Worm (Caenorhabditis elegans): ENCODE results near the gene gly-14.

The gly-14 gene

DNA sequence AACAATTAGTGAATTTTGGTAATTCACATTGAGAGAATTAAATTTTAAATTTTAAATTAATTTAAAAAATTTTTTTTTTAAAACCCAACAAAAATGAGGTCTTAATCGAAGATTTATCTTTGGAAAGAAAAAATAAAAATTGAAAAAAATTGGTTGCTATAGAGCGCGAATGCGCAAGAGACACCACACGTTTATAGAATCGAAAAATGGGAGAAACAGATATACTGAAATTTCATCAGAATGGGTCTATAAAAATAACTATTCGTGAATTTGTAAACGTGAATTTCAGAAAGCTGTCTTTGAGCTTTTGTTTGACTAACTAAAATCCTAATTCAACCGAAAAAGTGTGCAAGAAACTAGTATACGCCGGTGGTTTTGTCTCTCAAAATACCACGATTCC lies 47.4 kb upstream of the gly-14 start (continued):
- no peak for TF ChIP-seq fkh-2 (tag; optimal IDR thresholded peaks at IDR 0.05)
- TF ChIP-seq ama-1 (optimal IDR thresholded peaks at IDR 0.05), result no peak
- peak; percentile 82 for TF ChIP-seq lin-15B (tag; optimal IDR thresholded peaks at IDR 0.05)
- TF ChIP-seq R02D3.7 (tag; optimal IDR thresholded peaks at IDR 0.05), result no peak
- peak; percentile 62 for TF ChIP-seq nhr-23 (tag; optimal IDR thresholded peaks at IDR 0.05)
- no peak for TF ChIP-seq zag-1 (tag; optimal IDR thresholded peaks at IDR 0.05)
- TF ChIP-seq elt-1 (tag; optimal IDR thresholded peaks at IDR 0.05), result no peak
- TF ChIP-seq ztf-4 (tag; optimal IDR thresholded peaks at IDR 0.05), result no peak
- no peak for TF ChIP-seq mml-1 (tag; optimal IDR thresholded peaks at IDR 0.05)
- TF ChIP-seq ceh-16 (tag; optimal IDR thresholded peaks at IDR 0.05), result no peak
- TF ChIP-seq ceh-82 (tag; optimal IDR thresholded peaks at IDR 0.05), result no peak
- no peak for TF ChIP-seq nhr-28 (tag; optimal IDR thresholded peaks at IDR 0.05)
- no peak for TF ChIP-seq nhr-12 (tag; optimal IDR thresholded peaks at IDR 0.05)

DNA sequence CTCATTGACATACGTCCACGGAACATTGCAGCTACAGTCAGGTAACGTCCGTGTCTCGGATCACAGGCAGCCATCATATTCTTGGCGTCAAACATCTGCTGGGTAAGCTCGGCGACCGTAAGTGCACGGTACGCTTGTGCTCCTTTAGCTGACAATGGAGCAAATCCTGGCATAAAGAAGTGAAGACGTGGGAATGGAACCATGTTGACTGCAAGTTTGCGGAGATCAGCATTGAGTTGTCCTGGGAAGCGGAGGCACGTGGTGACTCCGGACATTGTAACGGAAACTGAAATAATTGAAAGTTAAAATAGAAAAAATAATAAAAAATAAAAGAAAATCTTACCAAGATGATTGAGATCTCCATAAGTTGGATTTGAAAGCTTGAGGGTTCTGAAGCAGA lies 46.5 kb upstream of the gly-14 start:
- TF ChIP-seq aly-2 (tag; optimal IDR thresholded peaks at IDR 0.05) (no peak), fos-1 (tag; optimal IDR thresholded peaks at IDR 0.05) (no peak), ceh-9 (tag; optimal IDR thresholded peaks at IDR 0.05) (no peak), pha-4 (tag; optimal IDR thresholded peaks at IDR 0.05) (no peak), fkh-10 (GFP tag; optimal IDR thresholded peaks at IDR 0.05) (no peak), nhr-12 (tag; optimal IDR thresholded peaks at IDR 0.05) (no peak), nhr-77 (tag; optimal IDR thresholded peaks at IDR 0.05) (no peak), hmg-11 (tag; optimal IDR thresholded peaks at IDR 0.05) (no peak), elt-3 (tag; optimal IDR thresholded peaks at IDR 0.05) (no peak), lsy-12 (tag; optimal IDR thresholded peaks at IDR 0.05) (no peak), ceh-82 (tag; optimal IDR thresholded peaks at IDR 0.05) (no peak), lin-15B (tag; optimal IDR thresholded peaks at IDR 0.05) (no peak)

DNA sequence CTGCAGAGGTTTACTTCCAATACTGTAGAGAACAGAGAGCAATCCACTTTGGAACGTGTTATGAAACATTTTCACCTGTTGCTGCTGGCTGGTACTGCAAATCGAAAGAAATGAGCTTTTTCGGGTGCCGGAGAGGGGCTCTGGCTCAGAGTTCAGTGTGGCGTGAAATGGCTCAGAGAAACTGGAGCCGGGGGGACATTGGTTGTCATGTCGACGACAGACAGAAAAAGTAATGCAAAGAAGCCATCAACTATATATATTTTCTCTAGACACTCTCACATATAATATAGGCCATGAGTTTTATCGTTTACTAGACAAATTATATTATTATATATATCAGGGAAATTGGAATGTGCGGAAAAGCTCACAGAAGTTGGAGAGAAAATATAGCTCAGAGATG lies 44.4 kb upstream of the gly-14 start, which contains the start of gene cfap-20:
TSS of gene cfap-20 (minus strand) at position 101 of the 400 bp plus-strand sequence.
- no peak for TF ChIP-seq lin-39 (tag; optimal IDR thresholded peaks at IDR 0.05)
- no peak for TF ChIP-seq nhr-11 (tag; optimal IDR thresholded peaks at IDR 0.05)
- TF ChIP-seq R02D3.7 (tag; optimal IDR thresholded peaks at IDR 0.05), result no peak
- no peak for TF ChIP-seq nhr-25 (tag; optimal IDR thresholded peaks at IDR 0.05)
- no peak for TF ChIP-seq sea-2 (GFP tag; optimal IDR thresholded peaks at IDR 0.05)
- TF ChIP-seq nhr-12 (tag; optimal IDR thresholded peaks at IDR 0.05), result no peak
- no peak for TF ChIP-seq ama-1 (optimal IDR thresholded peaks at IDR 0.05)
- no peak for TF ChIP-seq unc-39 (tag; optimal IDR thresholded peaks at IDR 0.05)
- no peak for TF ChIP-seq tbx-2 (tag; optimal IDR thresholded peaks at IDR 0.05)
- no peak for TF ChIP-seq nhr-77 (tag; optimal IDR thresholded peaks at IDR 0.05)
- no peak for TF ChIP-seq elt-3 (tag; optimal IDR thresholded peaks at IDR 0.05)
- TF ChIP-seq ztf-4 (tag; optimal IDR thresholded peaks at IDR 0.05), result no peak
- TF ChIP-seq nhr-23 (tag; optimal IDR thresholded peaks at IDR 0.05), result no peak
- TF ChIP-seq nfya-1 (tag; optimal IDR thresholded peaks at IDR 0.05; ENCODE audit: insufficient read depth), result no peak
- TF ChIP-seq fkh-2 (tag; optimal IDR thresholded peaks at IDR 0.05), result no peak

DNA sequence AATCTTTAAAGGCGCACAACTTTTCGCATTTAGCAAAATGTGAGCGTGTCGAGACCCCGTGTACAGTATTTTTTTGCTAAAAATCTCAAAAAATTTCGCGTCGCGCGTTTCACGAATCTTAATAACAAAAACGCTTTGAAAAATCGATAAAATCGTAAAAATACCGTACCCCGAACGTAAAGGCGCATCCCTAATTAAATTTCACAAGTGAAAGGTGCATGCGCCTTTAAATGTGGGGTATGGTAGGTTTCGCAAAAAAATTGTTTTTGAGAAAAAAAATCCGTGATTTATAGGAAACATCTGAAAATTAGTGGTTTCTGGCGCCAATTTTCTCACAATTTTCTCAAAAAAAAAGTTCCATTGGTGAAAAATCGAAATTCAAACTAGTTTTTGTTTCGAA lies 41.1 kb upstream of the gly-14 start:
- TF ChIP-seq snpc-4 (tag; optimal IDR thresholded peaks at IDR 0.05) (no peak), elt-1 (tag; optimal IDR thresholded peaks at IDR 0.05) (no peak), fos-1 (tag; optimal IDR thresholded peaks at IDR 0.05) (no peak), nhr-23 (tag; optimal IDR thresholded peaks at IDR 0.05) (no peak), mdl-1 (tag; optimal IDR thresholded peaks at IDR 0.05) (no peak), lsy-12 (tag; optimal IDR thresholded peaks at IDR 0.05) (no peak), hmg-11 (tag; optimal IDR thresholded peaks at IDR 0.05) (no peak), nhr-28 (tag; optimal IDR thresholded peaks at IDR 0.05) (no peak), pha-4 (tag; optimal IDR thresholded peaks at IDR 0.05) (no peak), daf-12 (tag; optimal IDR thresholded peaks at IDR 0.05) (no peak), pqm-1 (tag; optimal IDR thresholded peaks at IDR 0.05) (no peak), nhr-76 (tag; optimal IDR thresholded peaks at IDR 0.05) (no peak), ztf-11 (tag; optimal IDR thresholded peaks at IDR 0.05) (no peak), ceh-16 (tag; optimal IDR thresholded peaks at IDR 0.05) (no peak), egl-5 (tag; optimal IDR thresholded peaks at IDR 0.05) (no peak)

DNA sequence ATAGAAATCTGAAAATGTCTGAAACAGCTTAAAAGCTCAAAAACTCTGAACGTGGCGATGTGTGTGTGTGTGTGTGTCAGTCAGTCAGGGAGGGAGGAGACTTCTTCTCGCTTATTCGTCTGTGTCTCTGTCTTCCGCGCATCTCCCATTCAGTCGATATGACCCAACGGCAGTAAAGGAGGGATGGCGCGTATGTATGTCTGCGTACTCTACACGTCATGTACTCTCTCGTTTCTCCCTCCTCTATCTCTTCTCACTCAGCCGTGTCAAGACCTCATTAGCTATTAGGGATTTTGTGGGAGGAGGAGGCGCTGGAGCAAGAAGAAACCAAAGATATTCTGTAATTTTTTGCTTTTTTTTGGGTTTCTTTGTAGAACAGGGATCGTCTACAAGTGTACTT lies 39.0 kb upstream of the gly-14 start:
- peak; percentile 72 for TF ChIP-seq ceh-28 (tag; optimal IDR thresholded peaks at IDR 0.05)
- TF ChIP-seq nhr-76 (tag; optimal IDR thresholded peaks at IDR 0.05), result no peak
- peak; percentile 8 for TF ChIP-seq elt-2 (tag; optimal IDR thresholded peaks at IDR 0.05)
- no peak for TF ChIP-seq fkh-2 (tag; optimal IDR thresholded peaks at IDR 0.05)
- TF ChIP-seq mdl-1 (tag; optimal IDR thresholded peaks at IDR 0.05), result no peak
- peak; percentile 57 for TF ChIP-seq lin-15B (tag; optimal IDR thresholded peaks at IDR 0.05)
- TF ChIP-seq tbx-2 (tag; optimal IDR thresholded peaks at IDR 0.05), result peak; percentile 1
- TF ChIP-seq hmg-11 (tag; optimal IDR thresholded peaks at IDR 0.05), result peak; percentile 92
- peak; percentile 86 for TF ChIP-seq nfya-1 (tag; optimal IDR thresholded peaks at IDR 0.05; ENCODE audit: insufficient read depth)
- TF ChIP-seq nhr-23 (tag; optimal IDR thresholded peaks at IDR 0.05), result peak; percentile 42
- peak; percentile 46 for TF ChIP-seq unc-62 (GFP tag; optimal IDR thresholded peaks at IDR 0.05)
- no peak for TF ChIP-seq elt-1 (tag; optimal IDR thresholded peaks at IDR 0.05)
- peak; percentile 91 for TF ChIP-seq lin-39 (tag; optimal IDR thresholded peaks at IDR 0.05)
- TF ChIP-seq eor-1 (tag; optimal IDR thresholded peaks at IDR 0.05), result no peak
- no peak for TF ChIP-seq egl-27 (tag; optimal IDR thresholded peaks at IDR 0.05)
- no peak for TF ChIP-seq nhr-43 (tag; optimal IDR thresholded peaks at IDR 0.05; ENCODE audit: poor library complexity, severe bottlenecking)
- TF ChIP-seq ztf-4 (tag; optimal IDR thresholded peaks at IDR 0.05), result no peak
- peak; percentile 17 for TF ChIP-seq pha-4 (tag; optimal IDR thresholded peaks at IDR 0.05)
- no peak for TF ChIP-seq snpc-4 (tag; optimal IDR thresholded peaks at IDR 0.05)
- TF ChIP-seq egl-5 (tag; optimal IDR thresholded peaks at IDR 0.05), result peak; percentile 21
- no peak for TF ChIP-seq nhr-11 (tag; optimal IDR thresholded peaks at IDR 0.05)
- TF ChIP-seq ceh-16 (tag; optimal IDR thresholded peaks at IDR 0.05), result no peak
- TF ChIP-seq unc-39 (tag; optimal IDR thresholded peaks at IDR 0.05), result no peak
